Fruit fly (Drosophila melanogaster): ENCODE measurements around the gene Akap200.

Gene Akap200

dm6 chr2L:8384108-8384601, 31.3 kb upstream of the Akap200 start, which contains the start of the genes Dad1 and CG13384:
Gene Dad1 (minus strand): TSS chr2L:8384137.
Gene CG13384 (plus strand): TSS chr2L:8384455.
- TF ChIP-seq CG8478 (optimal IDR thresholded peaks at IDR 0.05) = no peak
- TF ChIP-seq pan (optimal IDR thresholded peaks at IDR 0.05) = no peak
- TF ChIP-seq EcR (GFP tag; optimal IDR thresholded peaks at IDR 0.05) = no peak
- TF ChIP-seq psq (optimal IDR thresholded peaks at IDR 0.05) = no peak
- no peak for TF ChIP-seq Dll (optimal IDR thresholded peaks at IDR 0.05)
- no peak for TF ChIP-seq usp (GFP tag; optimal IDR thresholded peaks at IDR 0.05)

- TF ChIP-seq Dll (optimal IDR thresholded peaks at IDR 0.05) = no peak
- TF ChIP-seq CG8478 (optimal IDR thresholded peaks at IDR 0.05) = no peak
- TF ChIP-seq psq (optimal IDR thresholded peaks at IDR 0.05) = no peak
- no peak for TF ChIP-seq EcR (GFP tag; optimal IDR thresholded peaks at IDR 0.05)
Measured at dm6 chr2L:8384985-8385519, 30.4 kb upstream of the Akap200 start.

dm6 chr2L:8385849-8386248, 29.6 kb upstream of the Akap200 start:
- TF ChIP-seq EcR (GFP tag; optimal IDR thresholded peaks at IDR 0.05) (no peak), psq (optimal IDR thresholded peaks at IDR 0.05) (no peak), CG8478 (optimal IDR thresholded peaks at IDR 0.05) (no peak), pan (optimal IDR thresholded peaks at IDR 0.05) (no peak), Dll (optimal IDR thresholded peaks at IDR 0.05) (no peak)

- TF ChIP-seq CG8478 (optimal IDR thresholded peaks at IDR 0.05) = no peak
- TF ChIP-seq pan (optimal IDR thresholded peaks at IDR 0.05) = no peak
- no peak for TF ChIP-seq psq (optimal IDR thresholded peaks at IDR 0.05)
- no peak for TF ChIP-seq usp (GFP tag; optimal IDR thresholded peaks at IDR 0.05)
- TF ChIP-seq EcR (GFP tag; optimal IDR thresholded peaks at IDR 0.05) = no peak
- no peak for TF ChIP-seq Dll (optimal IDR thresholded peaks at IDR 0.05)
Measured at dm6 chr2L:8389231-8389630, 26.3 kb upstream of the Akap200 start, which contains the start of gene CG42819. Gene CG42819 (minus strand): TSS chr2L:8389331.

dm6 chr2L:8392298-8392697, 23.2 kb upstream of the Akap200 start, which contains the start of gene CG42820:
Gene CG42820 (minus strand): TSS chr2L:8392398.
- TF ChIP-seq EcR (GFP tag; optimal IDR thresholded peaks at IDR 0.05) (no peak), psq (optimal IDR thresholded peaks at IDR 0.05) (no peak), Dll (optimal IDR thresholded peaks at IDR 0.05) (no peak), usp (GFP tag; optimal IDR thresholded peaks at IDR 0.05) (no peak), pan (optimal IDR thresholded peaks at IDR 0.05) (no peak), CG8478 (optimal IDR thresholded peaks at IDR 0.05) (no peak)

dm6 chr2L:8393122-8393521, 22.4 kb upstream of the Akap200 start, which contains the start of gene Acp29AB:
Gene Acp29AB (minus strand): TSS chr2L:8393222.
- TF ChIP-seq psq (optimal IDR thresholded peaks at IDR 0.05) = no peak
- no peak for TF ChIP-seq usp (GFP tag; optimal IDR thresholded peaks at IDR 0.05)
- no peak for TF ChIP-seq EcR (GFP tag; optimal IDR thresholded peaks at IDR 0.05)
- TF ChIP-seq CG8478 (optimal IDR thresholded peaks at IDR 0.05) = no peak
- no peak for TF ChIP-seq pan (optimal IDR thresholded peaks at IDR 0.05)
- no peak for TF ChIP-seq Dll (optimal IDR thresholded peaks at IDR 0.05)

- TF ChIP-seq CG8478 (optimal IDR thresholded peaks at IDR 0.05) (no peak), EcR (GFP tag; optimal IDR thresholded peaks at IDR 0.05) (no peak), pan (optimal IDR thresholded peaks at IDR 0.05) (no peak), Dll (optimal IDR thresholded peaks at IDR 0.05) (no peak), usp (GFP tag; optimal IDR thresholded peaks at IDR 0.05) (no peak), psq (optimal IDR thresholded peaks at IDR 0.05) (no peak)
Measured at dm6 chr2L:8394180-8394579, 21.3 kb upstream of the Akap200 start, which contains the start of gene lectin-29Ca. Gene lectin-29Ca (minus strand): TSS chr2L:8394280.

dm6 chr2L:8394840-8395239, 20.6 kb upstream of the Akap200 start, which contains the start of gene Peritrophin-15b:
Gene Peritrophin-15b (minus strand): TSS chr2L:8394940.
- TF ChIP-seq usp (GFP tag; optimal IDR thresholded peaks at IDR 0.05) = no peak
- TF ChIP-seq psq (optimal IDR thresholded peaks at IDR 0.05) = no peak
- TF ChIP-seq CG8478 (optimal IDR thresholded peaks at IDR 0.05) = no peak
- TF ChIP-seq Dll (optimal IDR thresholded peaks at IDR 0.05) = no peak
- no peak for TF ChIP-seq pan (optimal IDR thresholded peaks at IDR 0.05)
- TF ChIP-seq EcR (GFP tag; optimal IDR thresholded peaks at IDR 0.05) = no peak

- TF ChIP-seq Dll (optimal IDR thresholded peaks at IDR 0.05) (no peak), usp (GFP tag; optimal IDR thresholded peaks at IDR 0.05) (no peak), EcR (GFP tag; optimal IDR thresholded peaks at IDR 0.05) (no peak), psq (optimal IDR thresholded peaks at IDR 0.05) (no peak), CG8478 (optimal IDR thresholded peaks at IDR 0.05) (no peak), pan (optimal IDR thresholded peaks at IDR 0.05) (no peak)
Measured at dm6 chr2L:8395996-8396699, 19.3 kb upstream of the Akap200 start, which contains the start of the genes Peritrophin-15a and CG13385. Gene Peritrophin-15a (minus strand): TSS chr2L:8396096. Gene CG13385 (plus strand): TSS chr2L:8396649.

dm6 chr2L:8398721-8399120, 16.8 kb upstream of the Akap200 start, which contains the start of gene CG13386:
Gene CG13386 (plus strand): TSS chr2L:8399021.
- TF ChIP-seq usp (GFP tag; optimal IDR thresholded peaks at IDR 0.05) (no peak), pan (optimal IDR thresholded peaks at IDR 0.05) (no peak), Dll (optimal IDR thresholded peaks at IDR 0.05) (no peak), CG8478 (optimal IDR thresholded peaks at IDR 0.05) (no peak), psq (optimal IDR thresholded peaks at IDR 0.05) (no peak), EcR (GFP tag; optimal IDR thresholded peaks at IDR 0.05) (no peak)

dm6 chr2L:8399863-8400598, 15.5 kb upstream of the Akap200 start, which contains the start of gene CG31898:
Gene CG31898 (plus strand): TSS chr2L:8400421.
- no peak for TF ChIP-seq CG8478 (optimal IDR thresholded peaks at IDR 0.05)
- no peak for TF ChIP-seq pan (optimal IDR thresholded peaks at IDR 0.05)
- no peak for TF ChIP-seq psq (optimal IDR thresholded peaks at IDR 0.05)
- no peak for TF ChIP-seq usp (GFP tag; optimal IDR thresholded peaks at IDR 0.05)
- TF ChIP-seq EcR (GFP tag; optimal IDR thresholded peaks at IDR 0.05) = no peak
- TF ChIP-seq Dll (optimal IDR thresholded peaks at IDR 0.05) = no peak
